Worm (Caenorhabditis elegans): Measurements from ENCODE around the gene zmp-1.

The zmp-1 gene

DNA sequence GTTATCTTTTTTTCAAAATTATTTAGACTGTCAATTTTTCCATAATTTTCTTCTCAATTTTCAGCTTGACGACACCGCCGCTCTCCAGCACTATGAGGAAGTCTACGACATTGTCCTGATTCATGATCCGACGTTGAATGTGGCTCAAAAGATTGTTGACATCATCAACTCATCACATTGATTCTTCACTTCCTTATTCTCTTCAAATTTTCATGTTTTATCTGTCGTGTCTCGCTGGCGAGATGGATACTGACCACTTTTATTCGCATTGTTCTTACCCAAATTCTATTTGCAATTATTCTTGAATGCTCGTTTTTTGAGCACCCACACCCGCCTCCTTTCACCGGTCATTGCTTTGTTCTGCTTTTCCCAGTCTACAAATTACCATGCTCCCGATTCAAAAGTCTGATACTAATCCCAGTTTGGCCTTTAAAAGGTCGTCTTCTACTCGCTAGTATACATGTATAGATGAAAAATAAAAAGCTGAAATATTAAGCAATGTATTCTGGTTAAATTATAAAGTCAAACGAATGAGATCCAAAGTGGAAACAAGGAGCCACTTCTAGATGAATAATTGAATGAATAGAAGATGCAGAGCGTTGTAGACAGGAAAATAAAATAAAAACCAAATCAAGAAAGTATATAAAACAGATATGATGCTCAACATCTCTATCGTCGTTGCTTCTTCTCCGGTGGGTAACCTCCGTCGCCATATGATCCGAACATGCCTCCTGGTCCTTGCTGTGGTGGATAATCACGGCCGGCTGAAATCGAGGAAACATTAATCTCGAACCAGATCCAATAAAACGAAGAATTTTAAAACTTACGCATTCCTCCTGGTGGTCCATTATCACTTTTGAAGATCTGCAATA is 20.5 kb upstream of the zmp-1 start (continued):
- TF ChIP-seq nhr-11 (tag; optimal IDR thresholded peaks at IDR 0.05) (no peak), nhr-85 (tag) (peak; percentile 58), skn-1 (tag; optimal IDR thresholded peaks at IDR 0.05) (no peak), hpl-2 (GFP tag; optimal IDR thresholded peaks at IDR 0.05) (no peak), mab-9 (GFP tag; IDR thresholded peaks at IDR 0.05) (no peak), snu-23 (GFP tag; optimal IDR thresholded peaks at IDR 0.05) (peak; percentile 5), sox-4 (tag; optimal IDR thresholded peaks at IDR 0.05) (no peak)

ce11 chrIII:5951589-5952378 is 19.0 kb upstream of the zmp-1 start:
- TF ChIP-seq lin-39 (tag; optimal IDR thresholded peaks at IDR 0.05) (no peak), mep-1 (tag; optimal IDR thresholded peaks at IDR 0.05) (peak; percentile 59), snpc-4 (tag; optimal IDR thresholded peaks at IDR 0.05) (no peak), nhr-84 (tag; optimal IDR thresholded peaks at IDR 0.05) (no peak), jun-1 (tag; optimal IDR thresholded peaks at IDR 0.05) (no peak), nhr-71 (tag; optimal IDR thresholded peaks at IDR 0.05) (peak; percentile 72), ceh-63 (GFP tag; optimal IDR thresholded peaks at IDR 0.05) (no peak), pag-3 (tag; optimal IDR thresholded peaks at IDR 0.05; ENCODE audit: borderline replicate concordance, insufficient read depth) (no peak), rnt-1 (tag; optimal IDR thresholded peaks at IDR 0.05) (no peak), grh-1 (GFP tag; IDR thresholded peaks at IDR 0.05) (peak; percentile 52; the same call in 1 of the 2 replicates), nhr-237 (tag; optimal IDR thresholded peaks at IDR 0.05) (no peak), alr-1 (tag; optimal IDR thresholded peaks at IDR 0.05; ENCODE audit: borderline replicate concordance) (no peak), sup-37 (GFP tag; optimal IDR thresholded peaks at IDR 0.05) (no peak), nhr-85 (tag) (peak; percentile 91), swsn-7 (tag; optimal IDR thresholded peaks at IDR 0.05) (peak; percentile 19), blmp-1 (tag; optimal IDR thresholded peaks at IDR 0.05) (peak; percentile 46), nhr-20 (tag; optimal IDR thresholded peaks at IDR 0.05) (peak; percentile 71), lin-35 (GFP tag; optimal IDR thresholded peaks at IDR 0.05) (peak; percentile 3 to 53), pax-3 (tag; optimal IDR thresholded peaks at IDR 0.05) (no peak), egl-27 (tag; optimal IDR thresholded peaks at IDR 0.05) (no peak), dsc-1 (tag; optimal IDR thresholded peaks at IDR 0.05) (no peak), elt-2 (tag; optimal IDR thresholded peaks at IDR 0.05) (no peak), tlp-1 (tag; optimal IDR thresholded peaks at IDR 0.05) (no peak), nhr-47 (tag; optimal IDR thresholded peaks at IDR 0.05) (peak; percentile 12), irx-1 (tag; optimal IDR thresholded peaks at IDR 0.05) (no peak), zip-4 (GFP tag; optimal IDR thresholded peaks at IDR 0.05) (no peak), tbx-2 (tag; optimal IDR thresholded peaks at IDR 0.05) (peak; percentile 33), fos-1 (tag; optimal IDR thresholded peaks at IDR 0.05) (no peak), snu-23 (GFP tag; optimal IDR thresholded peaks at IDR 0.05) (peak; percentile 72), nhr-19 (GFP tag; conservative IDR thresholded peaks at IDR 0.05) (peak; percentile 32; the same call in 1 of the 2 replicates), efl-1 (optimal IDR thresholded peaks at IDR 0.05) (peak in 1 of 2 experiments; percentile 14), efl-1 (GFP tag; optimal IDR thresholded peaks at IDR 0.05 in 1 of 2) (peak in 1 of 2 experiments; percentile 93), ets-5 (GFP tag; IDR thresholded peaks at IDR 0.05) (no peak), mdl-1 (tag; optimal IDR thresholded peaks at IDR 0.05) (peak in 1 of 2 experiments; percentile 63), isw-1 (GFP tag; IDR thresholded peaks at IDR 0.05) (no peak), lin-14 (GFP tag; optimal IDR thresholded peaks at IDR 0.05) (peak; percentile 84), fkh-10 (GFP tag; optimal IDR thresholded peaks at IDR 0.05) (peak; percentile 50), sptf-1 (tag; optimal IDR thresholded peaks at IDR 0.05) (no peak), F16B12.6 (tag; optimal IDR thresholded peaks at IDR 0.05) (peak; percentile 1), ama-1 (optimal IDR thresholded peaks at IDR 0.05) (no peak), hlh-4 (tag; optimal IDR thresholded peaks at IDR 0.05) (no peak), dpl-1 (GFP tag; optimal IDR thresholded peaks at IDR 0.05) (peak in 2 of 3 experiments; percentile 25), elt-3 (tag; optimal IDR thresholded peaks at IDR 0.05) (no peak)

All from whole organism, L1 larva.